Worm (Caenorhabditis elegans): Measurements from ENCODE around the gene C05C10.7.

C05C10.7 gene

DNA sequence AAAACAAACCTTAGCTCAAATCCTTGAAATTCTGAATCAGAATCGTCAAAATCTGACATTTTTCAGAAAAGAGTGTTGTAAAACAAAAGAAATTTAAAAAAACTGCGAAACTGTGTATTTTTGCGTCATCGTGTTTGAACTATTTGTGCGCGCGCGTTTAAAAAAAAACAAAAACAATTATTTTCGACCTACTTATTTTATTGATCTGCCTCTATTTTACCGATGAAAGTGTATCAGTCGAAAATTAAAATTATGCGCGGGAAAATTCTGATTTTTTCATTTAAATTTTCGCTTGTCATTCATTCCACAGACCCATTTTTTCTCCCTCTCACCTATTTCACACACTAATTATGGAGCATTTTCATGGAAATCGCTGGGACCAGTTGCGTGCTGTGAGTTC lies at the start of gene C05C10.7, which contains the start of gene C05C10.5:
C05C10.7 (minus strand) TSS at position 95 of the 400 bp plus-strand sequence.
C05C10.5 (plus strand) TSS at position 164 of the 400 bp plus-strand sequence.
- TF ChIP-seq ceh-13 (GFP tag; optimal IDR thresholded peaks at IDR 0.05) (no peak), F13C5.2 (tag; optimal IDR thresholded peaks at IDR 0.05) (no peak), ama-1 (optimal IDR thresholded peaks at IDR 0.05) (no peak), ets-7 (tag; optimal IDR thresholded peaks at IDR 0.05) (no peak), tbx-11 (GFP tag; IDR thresholded peaks at IDR 0.05) (no peak), ceh-36 (tag; optimal IDR thresholded peaks at IDR 0.05) (no peak), flt-1 (GFP tag; IDR thresholded peaks at IDR 0.05) (no peak), tra-4 (tag; optimal IDR thresholded peaks at IDR 0.05) (no peak), hmg-4 (GFP tag; optimal IDR thresholded peaks at IDR 0.05) (no peak), pes-1 (GFP tag; IDR thresholded peaks at IDR 0.05) (no peak), tbx-37 (GFP tag; conservative IDR thresholded peaks at IDR 0.05) (no peak), B0310.2 (tag; optimal IDR thresholded peaks at IDR 0.05) (no peak), sea-1 (GFP tag; conservative IDR thresholded peaks at IDR 0.05) (no peak), scrt-1 (GFP tag; IDR thresholded peaks at IDR 0.05) (no peak), aly-1 (tag; optimal IDR thresholded peaks at IDR 0.05) (no peak), hnd-1 (tag; optimal IDR thresholded peaks at IDR 0.05) (no peak), hmbx-1 (tag; optimal IDR thresholded peaks at IDR 0.05) (no peak)

DNA sequence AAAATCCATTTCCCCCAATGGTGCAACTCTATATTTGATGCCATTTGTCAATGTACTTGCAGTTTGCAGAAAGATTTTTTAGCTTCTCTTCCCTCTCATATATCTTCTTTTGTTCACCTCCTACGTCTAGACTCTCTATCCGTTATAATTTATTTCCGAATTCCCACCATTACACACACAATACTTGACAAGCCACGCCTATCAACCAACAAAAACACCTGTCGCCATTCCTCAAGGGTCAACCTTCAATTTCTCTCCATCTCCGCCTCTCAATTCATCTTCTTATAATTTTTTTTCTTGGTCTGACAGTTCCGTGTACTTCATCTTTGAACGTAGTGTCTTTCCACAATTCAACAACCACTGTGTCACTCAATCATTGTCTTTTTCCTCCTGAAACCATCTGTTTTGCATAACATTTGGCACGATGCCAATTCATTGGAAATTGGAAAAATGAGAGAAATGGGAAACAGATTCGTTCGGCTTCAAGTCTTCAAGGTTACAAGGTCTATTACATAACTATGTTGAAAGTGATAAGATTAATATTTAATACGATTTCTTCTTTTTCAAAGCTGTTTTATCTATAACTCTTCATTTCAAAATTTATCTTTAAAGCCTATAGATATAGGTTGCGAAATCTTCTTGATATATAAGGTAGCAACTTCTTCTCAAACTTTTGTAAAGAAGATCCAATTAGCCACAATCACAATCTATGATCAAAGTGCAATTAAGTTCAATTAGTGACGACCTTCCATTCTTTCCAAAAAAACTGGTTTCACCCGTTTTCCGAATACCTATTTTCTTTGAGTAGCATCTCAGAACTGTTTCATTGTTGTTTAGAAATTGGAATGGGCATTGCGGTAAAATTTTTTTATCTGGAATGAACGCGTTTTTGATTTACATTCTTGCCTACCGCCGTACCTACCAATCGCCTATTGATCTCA lies 48.1 kb upstream of the C05C10.7 start:
- TF ChIP-seq tbx-37 (GFP tag; conservative IDR thresholded peaks at IDR 0.05) (no peak), pes-1 (GFP tag; IDR thresholded peaks at IDR 0.05) (no peak), sea-1 (GFP tag; conservative IDR thresholded peaks at IDR 0.05) (no peak), tbx-11 (GFP tag; IDR thresholded peaks at IDR 0.05) (no peak), B0310.2 (tag; optimal IDR thresholded peaks at IDR 0.05) (no peak)

DNA sequence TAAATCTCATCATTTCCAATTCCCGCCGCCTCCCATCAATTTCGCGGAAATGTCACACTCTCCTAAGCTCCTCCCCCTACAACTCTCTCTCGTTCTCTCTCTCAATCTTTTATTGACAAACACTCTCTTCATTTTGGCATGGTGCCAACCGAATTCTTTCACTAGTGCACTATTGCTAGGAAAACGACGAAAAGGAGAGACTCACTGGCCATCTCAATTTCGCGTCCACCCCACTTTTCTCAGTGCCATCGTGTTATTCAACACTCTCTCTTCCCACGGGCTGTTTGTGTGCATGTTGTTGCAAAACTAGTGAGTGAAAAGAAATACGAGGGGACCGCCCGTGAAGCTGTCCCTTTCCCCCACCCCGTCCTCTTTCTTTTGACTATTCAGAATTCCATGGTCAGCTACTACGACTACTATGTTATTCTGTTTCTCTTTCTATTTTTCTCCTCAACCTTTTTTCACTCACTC lies 46.1 kb upstream of the C05C10.7 start:
- TF ChIP-seq hmg-4 (GFP tag; optimal IDR thresholded peaks at IDR 0.05) (peak; percentile 47), ama-1 (optimal IDR thresholded peaks at IDR 0.05) (no peak), F13C5.2 (tag; optimal IDR thresholded peaks at IDR 0.05) (peak; percentile 49)

ce11 chrII:9982437-9982836 lies 43.7 kb upstream of the C05C10.7 start:
- TF ChIP-seq scrt-1 (GFP tag; IDR thresholded peaks at IDR 0.05) (no peak), sea-1 (GFP tag; conservative IDR thresholded peaks at IDR 0.05) (no peak), ceh-13 (GFP tag; optimal IDR thresholded peaks at IDR 0.05) (no peak), B0310.2 (tag; optimal IDR thresholded peaks at IDR 0.05) (no peak), tra-4 (tag; optimal IDR thresholded peaks at IDR 0.05) (no peak), aly-1 (tag; optimal IDR thresholded peaks at IDR 0.05) (no peak), ceh-36 (tag; optimal IDR thresholded peaks at IDR 0.05) (no peak), flt-1 (GFP tag; IDR thresholded peaks at IDR 0.05) (no peak), ama-1 (optimal IDR thresholded peaks at IDR 0.05) (no peak), tbx-11 (GFP tag; IDR thresholded peaks at IDR 0.05) (no peak)

DNA sequence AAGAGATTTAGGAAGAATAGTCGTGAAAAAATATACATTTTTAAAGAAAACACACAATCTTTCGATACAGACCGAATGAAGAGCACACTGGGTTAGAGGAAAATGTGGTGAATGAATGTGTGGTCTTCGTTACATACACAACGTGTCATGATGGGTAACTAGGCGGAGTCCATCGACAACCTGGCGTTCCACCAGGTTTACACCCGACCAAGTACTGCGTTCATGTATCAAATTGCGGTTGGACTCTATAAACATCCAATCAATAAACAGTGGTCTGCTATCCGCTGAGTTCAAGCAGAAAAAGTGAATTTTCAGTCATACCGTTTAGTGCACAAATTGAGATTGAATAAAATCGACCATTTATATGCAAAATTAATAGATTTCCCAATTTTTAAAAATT lies 43.0 kb upstream of the C05C10.7 start, which contains the start of gene sdz-38:
sdz-38 (minus strand) TSS at position 101 of the 400 bp plus-strand sequence.
- TF ChIP-seq hmg-4 (GFP tag; optimal IDR thresholded peaks at IDR 0.05) (no peak), ceh-13 (GFP tag; optimal IDR thresholded peaks at IDR 0.05) (no peak), F13C5.2 (tag; optimal IDR thresholded peaks at IDR 0.05) (no peak), hmbx-1 (tag; optimal IDR thresholded peaks at IDR 0.05) (no peak), scrt-1 (GFP tag; IDR thresholded peaks at IDR 0.05) (no peak), tra-4 (tag; optimal IDR thresholded peaks at IDR 0.05) (no peak), ama-1 (optimal IDR thresholded peaks at IDR 0.05) (no peak), ets-7 (tag; optimal IDR thresholded peaks at IDR 0.05) (no peak), B0310.2 (tag; optimal IDR thresholded peaks at IDR 0.05) (no peak)

DNA sequence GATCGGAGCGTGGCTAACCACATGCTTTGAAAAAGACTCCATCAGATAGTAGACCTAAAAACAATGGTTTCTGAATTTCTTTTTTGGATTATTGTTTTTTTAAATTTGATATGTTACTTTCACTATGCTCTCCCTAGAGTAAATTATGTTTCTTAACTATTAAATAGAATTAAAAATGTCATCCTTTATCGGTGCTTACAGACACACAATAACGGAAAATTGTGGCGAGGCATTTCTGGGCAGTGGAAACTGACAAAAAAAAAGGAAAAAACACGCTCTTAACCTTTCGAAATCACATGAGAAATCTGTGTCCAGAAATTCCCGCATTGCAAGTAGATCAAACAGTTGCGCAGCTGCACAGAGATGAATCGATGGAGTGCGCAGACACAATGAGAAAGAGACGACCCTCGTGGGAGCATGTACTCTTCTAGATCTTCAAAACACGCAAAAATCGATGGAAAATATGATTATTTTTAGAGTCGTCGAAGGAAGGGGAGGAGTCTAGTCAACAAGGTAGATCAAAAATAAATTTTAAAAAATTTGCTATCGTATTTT lies 41.4 kb upstream of the C05C10.7 start, which contains the start of gene ZK892.6:
ZK892.6 (minus strand) TSS at position 51 of the 555 bp plus-strand sequence.
- TF ChIP-seq aly-1 (tag; optimal IDR thresholded peaks at IDR 0.05), result no peak
- no peak for TF ChIP-seq hnd-1 (tag; optimal IDR thresholded peaks at IDR 0.05)
- TF ChIP-seq ceh-13 (GFP tag; optimal IDR thresholded peaks at IDR 0.05), result no peak
- TF ChIP-seq tbx-11 (GFP tag; IDR thresholded peaks at IDR 0.05), result no peak
- TF ChIP-seq hmbx-1 (tag; optimal IDR thresholded peaks at IDR 0.05), result no peak
- TF ChIP-seq tra-4 (tag; optimal IDR thresholded peaks at IDR 0.05), result no peak
- no peak for TF ChIP-seq F13C5.2 (tag; optimal IDR thresholded peaks at IDR 0.05)
- TF ChIP-seq B0310.2 (tag; optimal IDR thresholded peaks at IDR 0.05), result no peak
- TF ChIP-seq pes-1 (GFP tag; IDR thresholded peaks at IDR 0.05), result no peak
- TF ChIP-seq hmg-4 (GFP tag; optimal IDR thresholded peaks at IDR 0.05), result no peak
- no peak for TF ChIP-seq ceh-36 (tag; optimal IDR thresholded peaks at IDR 0.05)
- no peak for TF ChIP-seq tbx-37 (GFP tag; conservative IDR thresholded peaks at IDR 0.05)

DNA sequence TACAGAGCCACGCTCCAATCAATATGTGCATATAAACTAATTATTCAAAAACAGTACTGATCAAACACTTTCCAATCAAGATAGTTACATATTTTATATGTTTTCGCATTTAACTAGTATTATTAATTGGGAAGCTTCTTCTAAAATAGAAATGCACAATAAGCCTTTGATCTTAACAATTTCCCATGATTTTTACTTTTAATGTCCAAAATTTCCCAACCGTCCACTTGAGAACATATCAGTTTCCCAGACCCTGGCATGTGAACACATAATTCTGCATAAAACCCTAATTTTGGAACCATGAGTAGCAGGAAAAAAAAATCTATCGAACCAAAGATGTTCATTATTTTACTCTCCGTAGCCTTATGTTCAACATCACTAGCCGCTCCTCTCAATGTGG lies 37.6 kb upstream of the C05C10.7 start, which contains the start of gene R53.8:
R53.8 (plus strand) TSS at position 301 of the 400 bp plus-strand sequence.
- no peak for TF ChIP-seq ceh-13 (GFP tag; optimal IDR thresholded peaks at IDR 0.05)
- TF ChIP-seq hnd-1 (tag; optimal IDR thresholded peaks at IDR 0.05), result no peak

DNA sequence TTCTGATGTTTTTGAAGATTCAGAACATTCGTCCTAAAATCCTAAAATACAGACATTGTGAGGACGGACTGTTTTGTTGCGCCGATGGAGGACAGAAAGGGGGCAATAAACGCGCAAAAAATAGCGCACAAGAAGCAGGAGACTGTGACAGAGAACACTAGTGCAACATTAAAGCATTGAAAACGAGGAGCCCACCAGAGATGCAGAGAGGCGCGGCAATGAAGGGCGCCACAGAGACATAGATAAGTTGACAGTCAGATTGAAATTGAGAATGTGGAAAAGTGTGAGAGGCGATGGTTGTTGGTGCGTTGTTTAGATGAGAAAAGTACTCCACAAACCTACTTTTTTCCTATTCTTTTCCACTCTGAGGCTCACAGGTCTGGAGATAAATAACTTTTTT lies 36.2 kb upstream of the C05C10.7 start, which contains the start of gene aakg-5:
aakg-5 (minus strand) TSS at position 159 of the 400 bp plus-strand sequence.
- TF ChIP-seq scrt-1 (GFP tag; IDR thresholded peaks at IDR 0.05) (no peak), aly-1 (tag; optimal IDR thresholded peaks at IDR 0.05) (no peak), hmbx-1 (tag; optimal IDR thresholded peaks at IDR 0.05) (no peak), tbx-37 (GFP tag; conservative IDR thresholded peaks at IDR 0.05) (no peak), B0310.2 (tag; optimal IDR thresholded peaks at IDR 0.05) (no peak), F13C5.2 (tag; optimal IDR thresholded peaks at IDR 0.05) (no peak), hnd-1 (tag; optimal IDR thresholded peaks at IDR 0.05) (no peak), tra-4 (tag; optimal IDR thresholded peaks at IDR 0.05) (no peak), ceh-36 (tag; optimal IDR thresholded peaks at IDR 0.05) (no peak), ets-7 (tag; optimal IDR thresholded peaks at IDR 0.05) (no peak), ama-1 (optimal IDR thresholded peaks at IDR 0.05) (no peak), hmg-4 (GFP tag; optimal IDR thresholded peaks at IDR 0.05) (no peak), flt-1 (GFP tag; IDR thresholded peaks at IDR 0.05) (no peak)

Data from whole organism, early embryonic.